Fruit fly (Drosophila melanogaster): ENCODE measurements around the gene rump.

rump gene

dm6 chr3R:9491065-9491567 lies 19.0 kb downstream of the rump start:
- peak; percentile 24 for TF ChIP-seq Hey (tag; optimal IDR thresholded peaks at IDR 0.05)
- TF ChIP-seq Mrtf (GFP tag; IDR thresholded peaks at IDR 0.05): no peak
- TF ChIP-seq amos (GFP tag; IDR thresholded peaks at IDR 0.05; ENCODE audit: partially characterized antibody): peak; percentile 18; the same call in 1 of the 2 replicates
- TF ChIP-seq pfk (GFP tag; optimal IDR thresholded peaks at IDR 0.05): no peak
- peak; percentile 26 for TF ChIP-seq exex (tag; optimal IDR thresholded peaks at IDR 0.05)
- TF ChIP-seq p53 (GFP tag; optimal IDR thresholded peaks at IDR 0.05): no peak
- TF ChIP-seq CG15601 (tag; optimal IDR thresholded peaks at IDR 0.05): no peak
- TF ChIP-seq CG4282 (GFP tag; optimal IDR thresholded peaks at IDR 0.05): no peak
- TF ChIP-seq CG9932 (GFP tag; IDR thresholded peaks at IDR 0.05): peak; percentile 16; the same call in 1 of the 2 replicates
- TF ChIP-seq pzg (GFP tag; optimal IDR thresholded peaks at IDR 0.05): no peak
- peak; percentile 35 for TF ChIP-seq cg (GFP tag; optimal IDR thresholded peaks at IDR 0.05)
- no peak for TF ChIP-seq CG12659 (GFP tag; optimal IDR thresholded peaks at IDR 0.05)
- TF ChIP-seq BtbVII (GFP tag; optimal IDR thresholded peaks at IDR 0.05): no peak
- no peak for TF ChIP-seq mld (GFP tag; IDR thresholded peaks at IDR 0.05; ENCODE audit: partially characterized antibody)
- TF ChIP-seq lov (optimal IDR thresholded peaks at IDR 0.05): no peak
- TF ChIP-seq lov (GFP tag; IDR thresholded peaks at IDR 0.05): no peak
- no peak for TF ChIP-seq CG17361 (GFP tag; IDR thresholded peaks at IDR 0.05)
- no peak for TF ChIP-seq tup (GFP tag; optimal IDR thresholded peaks at IDR 0.05)
- no peak for TF ChIP-seq CG8765 (GFP tag; IDR thresholded peaks at IDR 0.05)
- no peak for TF ChIP-seq pros (GFP tag; optimal IDR thresholded peaks at IDR 0.05)
- TF ChIP-seq CG12071 (GFP tag; optimal IDR thresholded peaks at IDR 0.05): peak; percentile 44
- TF ChIP-seq slbo (GFP tag; IDR thresholded peaks at IDR 0.05): no peak
- no peak for TF ChIP-seq CG6765 (GFP tag; optimal IDR thresholded peaks at IDR 0.05)
- TF ChIP-seq Drgx (GFP tag; IDR thresholded peaks at IDR 0.05): no peak
- no peak for TF ChIP-seq CG15073 (GFP tag; optimal IDR thresholded peaks at IDR 0.05)
- TF ChIP-seq Hr51 (GFP tag; optimal IDR thresholded peaks at IDR 0.05): peak in 1 of 2 experiments; percentile 71
- TF ChIP-seq CG11398 (GFP tag; optimal IDR thresholded peaks at IDR 0.05): no peak
- 0 out of 3 replicates have a peak, but pooled peaks have one; percentile 23 for TF ChIP-seq ci (GFP tag; IDR thresholded peaks at IDR 0.05)
- 0 out of 3 replicates have a peak, but pooled peaks have one; percentile 6 for TF ChIP-seq row (GFP tag; IDR thresholded peaks at IDR 0.05)
- TF ChIP-seq CG18619 (GFP tag; optimal IDR thresholded peaks at IDR 0.05): no peak
- peak; percentile 35 for TF ChIP-seq CG18599 (GFP tag; optimal IDR thresholded peaks at IDR 0.05)
- TF ChIP-seq sob (GFP tag; IDR thresholded peaks at IDR 0.05): no peak
- no peak for TF ChIP-seq CG8290 (GFP tag; optimal IDR thresholded peaks at IDR 0.05)
- peak in 1 of 2 experiments; percentile 18 for TF ChIP-seq CG8290 (tag; optimal IDR thresholded peaks at IDR 0.05)
- peak; percentile 90 for TF ChIP-seq crol (GFP tag; IDR thresholded peaks at IDR 0.05)
- TF ChIP-seq CG3995 (GFP tag; optimal IDR thresholded peaks at IDR 0.05): no peak
- TF ChIP-seq scrt (GFP tag; optimal IDR thresholded peaks at IDR 0.05): peak; percentile 43
- TF ChIP-seq NC2α (GFP tag; optimal IDR thresholded peaks at IDR 0.05): no peak
- no peak for TF ChIP-seq HLHmδ (GFP tag; optimal IDR thresholded peaks at IDR 0.05)
- no peak for TF ChIP-seq CG4820 (GFP tag; optimal IDR thresholded peaks at IDR 0.05)
- no peak for TF ChIP-seq CG14441 (GFP tag; IDR thresholded peaks at IDR 0.05)
- TF ChIP-seq CG6854 (GFP tag; optimal IDR thresholded peaks at IDR 0.05): peak; percentile 32
- peak; percentile 75 for TF ChIP-seq mirr (GFP tag; optimal IDR thresholded peaks at IDR 0.05)
- TF ChIP-seq zfh2 (GFP tag; optimal IDR thresholded peaks at IDR 0.05): no peak
- no peak for TF ChIP-seq Trl (optimal IDR thresholded peaks at IDR 0.05)
- no peak for TF ChIP-seq Trl (GFP tag; optimal IDR thresholded peaks at IDR 0.05)
- TF ChIP-seq slou (GFP tag; optimal IDR thresholded peaks at IDR 0.05): no peak
- no peak for TF ChIP-seq Hmr (GFP tag; optimal IDR thresholded peaks at IDR 0.05)
- no peak for TF ChIP-seq ATbp (GFP tag; optimal IDR thresholded peaks at IDR 0.05)
- peak; percentile 34 for TF ChIP-seq Fer1 (GFP tag; optimal IDR thresholded peaks at IDR 0.05)
- TF ChIP-seq abd-A (tag; optimal IDR thresholded peaks at IDR 0.05): peak; percentile 100
